Worm (Caenorhabditis elegans): Measurements from ENCODE around the gene T11F9.7.
"Not testable (repeated sequence)": the region's sequence is repeated elsewhere in the genome, so short reads cannot be mapped to it uniquely, and the experiment has no call there.

Gene T11F9.7

ce11 chrV:11470210-11470713 lies 5.5 kb upstream of the T11F9.7 start, which contains the start of gene aat-6:
Gene aat-6, minus strand, starts transcription at chrV:11470663.
- no peak for TF ChIP-seq dao-5 (tag; optimal IDR thresholded peaks at IDR 0.05)
- no peak for TF ChIP-seq W03F9.2 (tag; optimal IDR thresholded peaks at IDR 0.05)
- no peak for TF ChIP-seq him-1 (tag; optimal IDR thresholded peaks at IDR 0.05)

ce11 chrV:11472209-11472608 lies 3.5 kb upstream of the T11F9.7 start, which contains the start of the genes nas-20 and nas-21:
Gene nas-20, minus strand, starts transcription at chrV:11472309.
Gene nas-21, plus strand, starts transcription at chrV:11472564.
- TF ChIP-seq dao-5 (tag; optimal IDR thresholded peaks at IDR 0.05), result no peak
- TF ChIP-seq W03F9.2 (tag; optimal IDR thresholded peaks at IDR 0.05), result no peak
- no peak for TF ChIP-seq him-1 (tag; optimal IDR thresholded peaks at IDR 0.05)

ce11 chrV:11474399-11474798 lies 1.3 kb upstream of the T11F9.7 start, which contains the start of gene nas-22:
Gene nas-22, plus strand, starts transcription at chrV:11474699.
- TF ChIP-seq W03F9.2 (tag; optimal IDR thresholded peaks at IDR 0.05), result no peak
- TF ChIP-seq dao-5 (tag; optimal IDR thresholded peaks at IDR 0.05), result no peak
- no peak for TF ChIP-seq him-1 (tag; optimal IDR thresholded peaks at IDR 0.05)

ce11 chrV:11479406-11479805 lies 3.7 kb downstream of the T11F9.7 start, which contains the start of gene T11F9.22:
Gene T11F9.22, plus strand, starts transcription at chrV:11479706.
- no peak for TF ChIP-seq W03F9.2 (tag; optimal IDR thresholded peaks at IDR 0.05)
- TF ChIP-seq dao-5 (tag; optimal IDR thresholded peaks at IDR 0.05), result no peak
- TF ChIP-seq him-1 (tag; optimal IDR thresholded peaks at IDR 0.05), result no peak

- TF ChIP-seq dao-5, W03F9.2, him-1 (tag; optimal IDR thresholded peaks at IDR 0.05): not testable (repeated sequence)
These were observed 5.0 kb downstream of the T11F9.7 start, which contains the start of gene T11F9.14 for ce11 chrV:11480734-11481133. Gene T11F9.14, minus strand, starts transcription at chrV:11480834.

ce11 chrV:11483580-11484092 lies 7.9 kb downstream of the T11F9.7 start, which contains the start of gene col-157:
Gene col-157, plus strand, starts transcription at chrV:11484042.
- not testable (repeated sequence) for TF ChIP-seq dao-5, him-1, W03F9.2 (tag; optimal IDR thresholded peaks at IDR 0.05)

ce11 chrV:11484404-11484803 lies 8.7 kb downstream of the T11F9.7 start:
- TF ChIP-seq W03F9.2 (tag; optimal IDR thresholded peaks at IDR 0.05) (no peak), him-1 (tag; optimal IDR thresholded peaks at IDR 0.05) (no peak), dao-5 (tag; optimal IDR thresholded peaks at IDR 0.05) (no peak)

- TF ChIP-seq him-1 (tag; optimal IDR thresholded peaks at IDR 0.05) (no peak), dao-5 (tag; optimal IDR thresholded peaks at IDR 0.05) (no peak), W03F9.2 (tag; optimal IDR thresholded peaks at IDR 0.05) (no peak)
These were observed 9.8 kb downstream of the T11F9.7 start, which contains the start of gene srh-1 for ce11 chrV:11485558-11485957. Gene srh-1, plus strand, starts transcription at chrV:11485858.

- TF ChIP-seq him-1 (tag; optimal IDR thresholded peaks at IDR 0.05), result no peak
These were observed 10.9 kb downstream of the T11F9.7 start, which contains the start of gene T11F9.10 for ce11 chrV:11486680-11487079. Gene T11F9.10, plus strand, starts transcription at chrV:11486980.

- TF ChIP-seq dao-5 (tag; optimal IDR thresholded peaks at IDR 0.05) (no peak), W03F9.2 (tag; optimal IDR thresholded peaks at IDR 0.05) (no peak), him-1 (tag; optimal IDR thresholded peaks at IDR 0.05) (no peak)
These were observed 12.6 kb downstream of the T11F9.7 start for ce11 chrV:11488288-11488687.

ce11 chrV:11490382-11490781 lies 14.6 kb downstream of the T11F9.7 start, which contains the start of gene dhs-19:
Gene dhs-19, minus strand, starts transcription at chrV:11490482.
- TF ChIP-seq W03F9.2 (tag; optimal IDR thresholded peaks at IDR 0.05) (no peak), him-1 (tag; optimal IDR thresholded peaks at IDR 0.05) (no peak), dao-5 (tag; optimal IDR thresholded peaks at IDR 0.05) (no peak)

- TF ChIP-seq W03F9.2 (tag; optimal IDR thresholded peaks at IDR 0.05) (no peak), dao-5 (tag; optimal IDR thresholded peaks at IDR 0.05) (no peak), him-1 (tag; optimal IDR thresholded peaks at IDR 0.05) (no peak)
These were observed 16.7 kb downstream of the T11F9.7 start, which contains the start of gene T11F9.21 for ce11 chrV:11492456-11492855. Gene T11F9.21, plus strand, starts transcription at chrV:11492756.

ce11 chrV:11496283-11496682 lies 20.5 kb downstream of the T11F9.7 start, which contains the start of gene htrl-1:
Gene htrl-1, minus strand, starts transcription at chrV:11496383.
- no peak for TF ChIP-seq dao-5 (tag; optimal IDR thresholded peaks at IDR 0.05)
- TF ChIP-seq him-1 (tag; optimal IDR thresholded peaks at IDR 0.05), result no peak

ce11 chrV:11497475-11497874 lies 21.7 kb downstream of the T11F9.7 start:
- TF ChIP-seq W03F9.2 (tag; optimal IDR thresholded peaks at IDR 0.05) (no peak), dao-5 (tag; optimal IDR thresholded peaks at IDR 0.05) (no peak), him-1 (tag; optimal IDR thresholded peaks at IDR 0.05) (no peak)
